Worm (Caenorhabditis elegans) whole organism, L3 larva: Measurements from ENCODE around the gene srj-6.

Experiments used
- elt-2 ChIP-seq: sonication (generic microtip); optimal IDR thresholded peaks from 2 replicates; lab custom pipeline; 2016; ENCODE audit warnings: missing genetic modification reagents, mild to moderate bottlenecking, missing genetic modification characterization, missing compliant biosample characterization
- nhr-11 ChIP-seq: fragments of 150-350 bp; optimal IDR thresholded peaks from 2 replicates; lab custom pipeline; 2014; ENCODE audit warnings: missing biosample characterization, missing genetic modification characterization
- zag-1 ChIP-seq: fragments of 150-350 bp; optimal IDR thresholded peaks from 2 replicates; lab custom pipeline; 2014; ENCODE audit warnings: missing biosample characterization, missing genetic modification characterization
- ztf-11 ChIP-seq: fragments of 150-350 bp; optimal IDR thresholded peaks from 2 replicates; lab custom pipeline; 2014; ENCODE audit warnings: missing biosample characterization, missing genetic modification characterization

DNA sequence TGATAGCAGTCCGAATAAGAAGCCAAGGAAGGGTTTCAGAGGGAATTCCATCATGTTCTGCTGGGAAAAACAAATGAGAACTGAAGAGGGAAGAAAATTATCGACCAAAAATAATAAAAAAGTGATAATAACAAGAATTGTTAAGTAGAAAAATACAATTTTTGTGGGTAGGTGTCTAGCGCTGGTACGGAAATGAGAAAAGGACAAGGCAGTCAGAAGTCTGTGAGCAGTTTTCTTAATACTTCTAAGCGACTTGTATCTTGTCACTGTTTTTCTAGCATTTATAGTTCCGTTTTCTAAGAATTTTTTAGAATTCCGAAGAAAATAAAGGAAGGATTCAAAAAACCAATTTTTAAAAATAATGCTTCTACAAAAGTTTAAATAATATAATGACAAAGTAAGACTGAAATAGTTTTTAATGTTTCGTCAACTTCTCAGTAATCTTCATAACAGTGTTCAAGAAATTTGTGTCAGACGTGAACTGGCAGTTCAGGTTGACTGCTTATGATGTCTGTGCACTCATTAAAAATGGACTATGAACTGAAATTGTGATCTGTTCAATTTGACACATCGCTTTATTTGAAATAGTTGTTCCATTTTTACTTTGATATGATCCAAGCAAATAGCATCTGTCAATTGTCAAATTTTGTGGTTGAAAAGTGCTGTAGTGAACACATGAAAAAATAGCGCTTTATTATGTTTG lies 38.6 kb upstream of the srj-6 start, which contains the start of gene srx-4:
- no peak for TF ChIP-seq nhr-11 (tag; lab: Kevin White, UChicago)
- no peak for TF ChIP-seq elt-2
- no peak for TF ChIP-seq zag-1 (tag; lab: Kevin White, UChicago)
- TF ChIP-seq ztf-11 (tag; lab: Kevin White, UChicago): no peak
